Worm (Caenorhabditis elegans) whole organism, L4 larva: ENCODE results near the gene Y56A3A.30.

Experiments used
- F37D6.2 ChIP-seq: sonication (generic microtip); optimal IDR thresholded peaks from 2 replicates; lab custom pipeline; 2016; ENCODE audit warnings: mild to moderate bottlenecking, missing genetic modification characterization, missing compliant biosample characterization
- aha-1 ChIP-seq: fragments of 150-350 bp; peaks from one replicate; lab custom pipeline; 2014; ENCODE audit warnings: missing biosample characterization, missing genetic modification characterization
- arid-1 ChIP-seq: fragments of 200-800 bp; sonication (Bioruptor generic); conservative IDR thresholded peaks from 2 replicates; pipeline ENCODE4 v1.3.6; 2022; ENCODE audit warnings: missing genetic modification reagents, missing genetic modification characterization, missing compliant biosample characterization
- daf-16 ChIP-seq, 3 experiments: sonication (generic microtip); optimal IDR thresholded peaks; 2 replicates each; lab custom pipeline; 2016 to 2017; ENCODE audit warnings: missing genetic modification characterization in 3 of 3, missing genetic modification reagents in 3 of 3, mild to moderate bottlenecking in 2 of 3, missing compliant biosample characterization in 2 of 3, missing biosample characterization in 1 of 3, moderate library complexity in 1 of 3
- dmd-6 ChIP-seq: fragments of 200-800 bp; sonication (Bioruptor generic); IDR thresholded peaks from 2 replicates; pipeline ENCODE4 v1.3.6; 2022; ENCODE audit warnings: missing genetic modification reagents, missing genetic modification characterization, missing compliant biosample characterization
- dmd-8 ChIP-seq: fragments of 200-800 bp; sonication (Bioruptor generic); IDR thresholded peaks from 2 replicates; pipeline ENCODE4 v1.3.6; 2022; ENCODE audit warnings: missing genetic modification characterization, missing compliant biosample characterization
- dmd-9 ChIP-seq: fragments of 200-800 bp; sonication (Bioruptor generic); IDR thresholded peaks from 2 replicates; pipeline ENCODE4 v1.3.6; 2022; ENCODE audit warnings: missing genetic modification reagents, missing genetic modification characterization, missing compliant biosample characterization
- dve-1 ChIP-seq: sonication (generic microtip); optimal IDR thresholded peaks from 2 replicates; lab custom pipeline; 2017; ENCODE audit warnings: antibody characterized with exemption, mild to moderate bottlenecking, missing genetic modification characterization, missing compliant biosample characterization; ENCODE audit not compliant: insufficient read depth
- egl-43 ChIP-seq: fragments of 200-800 bp; sonication (Bioruptor generic); IDR thresholded peaks from 2 replicates; pipeline ENCODE4 v1.3.6; 2022; ENCODE audit warnings: missing genetic modification reagents, missing genetic modification characterization, missing compliant biosample characterization
- fos-1 ChIP-seq: fragments of 150-350 bp; optimal IDR thresholded peaks from 2 replicates; lab custom pipeline; 2014; ENCODE audit warnings: missing biosample characterization, missing genetic modification characterization
- gei-8 ChIP-seq: fragments of 200-800 bp; sonication (Bioruptor generic); optimal IDR thresholded peaks from 2 replicates; lab custom pipeline; 2018; ENCODE audit warnings: mild to moderate bottlenecking, missing genetic modification characterization, missing compliant biosample characterization
- hif-1 ChIP-seq, 2 experiments: sonication (generic microtip); optimal IDR thresholded peaks; 2 replicates each; lab custom pipeline; 2016 to 2017; ENCODE audit warnings: missing compliant biosample characterization in 2 of 2, missing genetic modification characterization in 2 of 2, missing genetic modification reagents in 2 of 2, missing genotype in 2 of 2, mild to moderate bottlenecking in 1 of 2
- hlh-11 ChIP-seq: fragments of 200-800 bp; sonication (Bioruptor generic); optimal IDR thresholded peaks from 2 replicates; lab custom pipeline; 2018; ENCODE audit warnings: mild to moderate bottlenecking, missing genetic modification characterization, missing compliant biosample characterization
- hmg-1.1 ChIP-seq: fragments of 200-800 bp; sonication (Bioruptor generic); IDR thresholded peaks from 2 replicates; pipeline ENCODE4 v1.3.6; 2022; ENCODE audit warnings: missing genetic modification reagents, missing genetic modification characterization, missing compliant biosample characterization
- lin-13 ChIP-seq: fragments of 150-350 bp; optimal IDR thresholded peaks from 2 replicates; lab custom pipeline; 2014; ENCODE audit warnings: missing biosample characterization, missing genetic modification reagents, missing genetic modification characterization
- lin-15B ChIP-seq: fragments of 150-350 bp; sonication (generic microtip); optimal IDR thresholded peaks from 3 replicates; lab custom pipeline; 2014; ENCODE audit warnings: missing biosample characterization, missing genetic modification characterization
- lsy-2 ChIP-seq, 2 experiments: fragments of 150-350 bp in 1 of 2; sonication (generic microtip) in 1 of 2; optimal IDR thresholded peaks; 2 replicates each; lab custom pipeline; 2014 to 2017; ENCODE audit warnings: missing biosample characterization in 2 of 2, missing genetic modification characterization in 2 of 2
- mep-1 ChIP-seq: fragments of 150-350 bp; sonication (generic microtip); optimal IDR thresholded peaks from 3 replicates; lab custom pipeline; 2014; ENCODE audit warnings: missing biosample characterization, missing genetic modification characterization
- mes-2 ChIP-seq: sonication (generic microtip); optimal IDR thresholded peaks from 2 replicates; lab custom pipeline; 2016; ENCODE audit warnings: missing genotype, mild to moderate bottlenecking, missing genetic modification characterization, missing compliant biosample characterization; ENCODE audit not compliant: poor library complexity, severe bottlenecking
- nhr-10 ChIP-seq: fragments of 150-350 bp; optimal IDR thresholded peaks from 2 replicates; lab custom pipeline; 2014; ENCODE audit warnings: missing biosample characterization, missing genetic modification characterization
- nhr-11 ChIP-seq: fragments of 150-350 bp; optimal IDR thresholded peaks from 2 replicates; lab custom pipeline; 2014; ENCODE audit warnings: missing biosample characterization, missing genetic modification characterization
- nhr-28 ChIP-seq: fragments of 150-350 bp; optimal IDR thresholded peaks from 2 replicates; lab custom pipeline; 2014; ENCODE audit warnings: missing biosample characterization, missing genetic modification characterization
- nhr-6 ChIP-seq: fragments of 150-350 bp; optimal IDR thresholded peaks from 2 replicates; lab custom pipeline; 2014; ENCODE audit warnings: missing biosample characterization, missing genetic modification characterization
- pha-4 ChIP-seq, 2 experiments: fragments of 150-350 bp in 1 of 2; fragments of 200-800 bp in 1 of 2; sonication (Bioruptor generic) in 1 of 2; IDR thresholded peaks in 1 of 2; optimal IDR thresholded peaks in 1 of 2; 2 replicates each; pipeline versions ENCODE4 v1.3.6 to Lab custom; 2014 to 2022; ENCODE audit warnings: missing genetic modification characterization in 2 of 2, missing genetic modification reagents in 2 of 2, missing biosample characterization in 1 of 2, missing compliant biosample characterization in 1 of 2
- php-3 ChIP-seq: fragments of 200-800 bp; sonication (Bioruptor generic); IDR thresholded peaks from 2 replicates; pipeline ENCODE4 v1.3.6; 2022; ENCODE audit warnings: missing genetic modification reagents, missing genetic modification characterization, missing compliant biosample characterization
- pqm-1 ChIP-seq: sonication (generic microtip); optimal IDR thresholded peaks from 2 replicates; lab custom pipeline; 2017; ENCODE audit warnings: missing biosample characterization, missing genetic modification characterization
- snpc-1.2 ChIP-seq: fragments of 200-800 bp; sonication (Bioruptor generic); IDR thresholded peaks from 2 replicates; pipeline ENCODE4 v1.3.6; 2022; ENCODE audit warnings: missing genetic modification reagents, missing genetic modification characterization, missing compliant biosample characterization
- snpc-4 ChIP-seq: fragments of 150-350 bp; optimal IDR thresholded peaks from 2 replicates; lab custom pipeline; 2014; ENCODE audit warnings: missing biosample characterization, missing genetic modification characterization
- tag-97 ChIP-seq: fragments of 200-800 bp; sonication (Bioruptor generic); IDR thresholded peaks from 2 replicates; pipeline ENCODE4 v1.3.6; 2022; ENCODE audit warnings: missing genetic modification characterization, missing compliant biosample characterization
- tra-1 ChIP-seq: fragments of 200-800 bp; sonication (Bioruptor generic); IDR thresholded peaks from 2 replicates; pipeline ENCODE4 v1.3.6; 2022; ENCODE audit warnings: missing genetic modification reagents, missing genetic modification characterization, missing compliant biosample characterization
- unc-130 ChIP-seq: sonication (generic microtip); optimal IDR thresholded peaks from 2 replicates; lab custom pipeline; 2016; ENCODE audit warnings: missing genetic modification reagents, missing genetic modification characterization, missing compliant biosample characterization

Y56A3A.30 gene

ce11 chrIII:11949276-11949879, 29.5 kb downstream of the Y56A3A.30 start (continued):
- no peak for TF ChIP-seq pha-4 (GFP tag; IDR thresholded peaks at IDR 0.05; lab: Robert Waterston, UW)
- no peak for TF ChIP-seq pha-4 (tag; optimal IDR thresholded peaks at IDR 0.05; lab: Kevin White, UChicago)
- TF ChIP-seq tag-97 (GFP tag; lab: Robert Waterston, UW) = no peak
- no peak for TF ChIP-seq hmg-1.1
- no peak for TF ChIP-seq gei-8 (GFP tag; lab: Kevin White, UChicago)
- TF ChIP-seq unc-130 (GFP tag; lab: Kevin White, UChicago) = no peak
- TF ChIP-seq nhr-11 = no peak

ce11 chrIII:11948437-11948836, 30.4 kb downstream of the Y56A3A.30 start:
- TF ChIP-seq snpc-4 (tag; lab: Kevin White, UChicago) (no peak), egl-43 (GFP tag; lab: Robert Waterston, UW) (no peak), F37D6.2 (tag; lab: Kevin White, UChicago) (no peak), nhr-28 (tag; lab: Kevin White, UChicago) (peak; percentile 61), hmg-1.1 (no peak), hif-1 (tag; optimal IDR thresholded peaks at IDR 0.05; lab: Kevin White, UChicago) (no peak), php-3 (GFP tag; lab: Robert Waterston, UW) (no peak), hlh-11 (no peak), daf-16 (GFP tag; optimal IDR thresholded peaks at IDR 0.05; lab: Kevin White, UChicago) (no peak), daf-16 (tag; optimal IDR thresholded peaks at IDR 0.05; lab: Kevin White, UChicago) (peak; percentile 26), lin-15B (tag; lab: Kevin White, UChicago) (no peak)

- TF ChIP-seq tra-1 (GFP tag; lab: Robert Waterston, UW) (no peak), nhr-10 (tag; lab: Kevin White, UChicago) (no peak), nhr-6 (tag; lab: Kevin White, UChicago) (peak; percentile 69), dmd-6 (GFP tag; lab: Robert Waterston, UW) (peak; percentile 39; the same call in 1 of the 2 replicates), mes-2 (tag; lab: Kevin White, UChicago) (peak; percentile 61), pha-4 (GFP tag; IDR thresholded peaks at IDR 0.05; lab: Robert Waterston, UW) (no peak), pha-4 (tag; optimal IDR thresholded peaks at IDR 0.05; lab: Kevin White, UChicago) (peak; percentile 60), arid-1 (no peak), dmd-8 (GFP tag; lab: Robert Waterston, UW) (no peak), fos-1 (tag; lab: Kevin White, UChicago) (no peak), hlh-11 (peak; percentile 62), nhr-28 (tag; lab: Kevin White, UChicago) (peak; percentile 87), dve-1 (tag; lab: Kevin White, UChicago) (peak; percentile 61), daf-16 (GFP tag; optimal IDR thresholded peaks at IDR 0.05; lab: Kevin White, UChicago) (no peak), daf-16 (tag; optimal IDR thresholded peaks at IDR 0.05; lab: Kevin White, UChicago) (peak; percentile 64), pqm-1 (tag; lab: Kevin White, UChicago) (peak; percentile 58), lin-13 (GFP tag; lab: Kevin White, UChicago) (peak; percentile 5), mep-1 (tag; lab: Kevin White, UChicago) (peak; percentile 54), php-3 (GFP tag; lab: Robert Waterston, UW) (0 out of 2 replicates have a peak, but pooled peaks have one; percentile 33), lsy-2 (tag; optimal IDR thresholded peaks at IDR 0.05; lab: Kevin White, UChicago) (peak in 1 of 2 experiments; percentile 22)
Observed at ce11 chrIII:11947527-11947926, 31.3 kb downstream of the Y56A3A.30 start.

DNA sequence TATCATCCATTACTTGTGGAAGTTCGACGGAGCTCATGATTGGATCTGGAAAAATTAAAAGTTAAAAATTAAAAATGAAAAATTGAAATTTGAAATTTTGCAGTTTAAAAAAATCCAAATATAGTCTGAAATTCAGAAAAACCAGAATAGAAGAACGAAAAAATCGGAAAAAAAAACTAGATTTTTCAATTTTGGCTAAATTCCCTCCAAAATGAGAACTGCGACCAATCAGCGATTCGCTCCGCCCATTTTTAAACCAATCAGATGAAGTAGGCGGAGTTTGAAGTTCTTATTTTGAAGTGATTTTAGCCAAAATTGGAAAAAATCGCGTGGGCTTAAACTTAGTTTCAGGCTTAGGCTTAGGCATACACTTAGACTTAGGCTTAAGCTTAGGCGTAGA, 31.9 kb downstream of the Y56A3A.30 start, which contains the start of gene Y56A3A.7:
Gene Y56A3A.7 (minus strand): TSS at position 47 of the 400 bp plus-strand sequence.
- TF ChIP-seq snpc-1.2 (GFP tag; lab: Robert Waterston, UW) (no peak), aha-1 (tag; lab: Kevin White, UChicago) (peak; percentile 53), dmd-9 (GFP tag; lab: Robert Waterston, UW) (no peak)
